Worm (Caenorhabditis elegans): ENCODE data around the gene Y73F4A.3.

Gene Y73F4A.3

DNA sequence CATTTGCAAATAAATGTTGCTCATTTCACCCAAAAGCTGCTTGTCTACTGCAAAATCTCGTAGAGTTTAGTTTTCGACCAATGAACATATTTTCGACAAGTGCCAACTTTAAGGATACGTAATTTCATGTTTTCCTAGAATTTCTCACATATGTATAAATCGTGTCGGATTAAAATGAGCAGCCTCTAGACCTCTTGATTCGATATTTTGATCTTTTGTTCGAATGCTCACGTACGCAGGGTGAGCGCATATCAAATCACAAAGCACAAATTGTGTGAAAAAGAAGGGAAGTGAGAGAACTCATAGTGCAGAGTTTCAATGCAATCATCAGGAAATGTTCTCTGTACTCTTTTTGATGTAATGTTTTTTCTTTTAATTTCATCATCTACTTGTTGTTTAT, 23.2 kb upstream of the Y73F4A.3 start:
- TF ChIP-seq fos-1 (tag; optimal IDR thresholded peaks at IDR 0.05): peak; percentile 10
- TF ChIP-seq nhr-21 (tag; optimal IDR thresholded peaks at IDR 0.05): peak; percentile 48
- TF ChIP-seq sma-3 (GFP tag; optimal IDR thresholded peaks at IDR 0.05): no peak
- peak in 1 of 2 experiments; percentile 36 for TF ChIP-seq lsy-2 (tag; optimal IDR thresholded peaks at IDR 0.05)
- no peak for TF ChIP-seq dmd-4 (tag; optimal IDR thresholded peaks at IDR 0.05)
- peak; percentile 49 for TF ChIP-seq nhr-129 (tag; optimal IDR thresholded peaks at IDR 0.05)
- peak; percentile 61 for TF ChIP-seq sma-9 (GFP tag; optimal IDR thresholded peaks at IDR 0.05)
- TF ChIP-seq sma-9 (tag; optimal IDR thresholded peaks at IDR 0.05): no peak
- TF ChIP-seq crh-2 (tag; optimal IDR thresholded peaks at IDR 0.05): peak; percentile 54
- no peak for TF ChIP-seq zag-1 (tag; optimal IDR thresholded peaks at IDR 0.05)
- TF ChIP-seq F13H6.1 (tag; optimal IDR thresholded peaks at IDR 0.05): peak; percentile 31

DNA sequence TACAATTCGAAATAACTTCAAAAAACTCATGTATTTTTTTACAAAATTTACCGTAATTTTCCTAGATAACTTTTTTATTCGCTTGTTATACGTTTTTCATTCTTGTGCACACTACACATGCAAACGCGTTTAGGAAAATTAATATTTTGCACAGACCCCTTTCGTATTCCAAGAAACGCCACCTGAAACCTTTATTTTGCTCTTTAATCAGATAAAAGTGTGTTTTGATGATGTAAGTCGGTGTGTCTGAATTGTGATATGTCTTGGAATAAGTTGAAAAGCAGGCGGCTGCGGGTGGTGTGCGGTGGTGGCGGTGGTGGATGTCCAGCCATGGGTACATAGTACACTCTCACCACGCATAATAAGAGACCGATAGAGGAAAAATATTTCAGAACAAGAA, 13.1 kb upstream of the Y73F4A.3 start:
- TF ChIP-seq ama-1 (optimal IDR thresholded peaks at IDR 0.05): no peak
- peak; percentile 1 for TF ChIP-seq nhr-21 (tag; optimal IDR thresholded peaks at IDR 0.05)
- peak; percentile 3 for TF ChIP-seq sma-9 (GFP tag; optimal IDR thresholded peaks at IDR 0.05)
- TF ChIP-seq sma-9 (tag; optimal IDR thresholded peaks at IDR 0.05): no peak

DNA sequence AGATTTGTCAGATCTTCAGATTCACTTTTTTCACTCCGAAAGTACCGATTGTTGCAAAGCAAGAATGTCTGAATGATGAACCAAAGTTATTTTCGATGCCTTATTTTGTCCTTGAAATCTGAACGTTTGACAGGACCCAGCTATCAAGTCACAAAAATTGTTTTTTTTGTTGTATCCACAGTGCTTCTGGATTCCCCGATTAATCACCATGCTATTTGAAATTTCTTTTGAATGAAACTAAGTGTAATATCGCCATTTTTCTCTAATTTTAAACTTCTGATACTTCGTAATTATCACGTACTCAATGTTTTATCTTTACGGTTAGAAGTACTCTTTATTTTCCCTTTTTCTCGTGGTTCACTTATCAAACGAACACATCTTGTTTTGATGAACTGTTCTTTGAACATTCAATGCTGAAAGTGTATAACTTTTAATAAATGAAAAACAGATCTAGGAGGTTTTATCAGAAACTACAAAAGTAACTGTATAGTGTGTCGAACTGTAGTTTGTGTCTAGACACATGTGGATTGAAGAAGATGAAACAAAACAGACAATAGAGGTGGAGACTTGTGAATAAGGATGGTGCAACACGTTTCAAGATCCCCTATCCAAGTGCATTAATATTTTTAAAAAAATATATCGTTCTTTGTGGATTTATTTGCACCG, 11.3 kb upstream of the Y73F4A.3 start:
- no peak for TF ChIP-seq lin-13 (GFP tag; optimal IDR thresholded peaks at IDR 0.05)
- peak; percentile 74 for TF ChIP-seq blmp-1 (tag; optimal IDR thresholded peaks at IDR 0.05; ENCODE audit: insufficient read depth)
- no peak for TF ChIP-seq aly-2 (tag; optimal IDR thresholded peaks at IDR 0.05)
- TF ChIP-seq unc-62 (GFP tag; optimal IDR thresholded peaks at IDR 0.05): no peak
- no peak for TF ChIP-seq lin-11 (tag; optimal IDR thresholded peaks at IDR 0.05)
- TF ChIP-seq sma-9 (GFP tag; optimal IDR thresholded peaks at IDR 0.05): peak; percentile 34
- TF ChIP-seq sma-9 (tag; optimal IDR thresholded peaks at IDR 0.05): no peak
- TF ChIP-seq skn-1 (tag; optimal IDR thresholded peaks at IDR 0.05): no peak
- no peak for TF ChIP-seq egl-27 (tag; optimal IDR thresholded peaks at IDR 0.05)
- TF ChIP-seq nhr-25 (tag; optimal IDR thresholded peaks at IDR 0.05): peak; percentile 38

ce11 chrIV:9051036-9051435, 10.7 kb upstream of the Y73F4A.3 start:
- TF ChIP-seq lin-13 (GFP tag; optimal IDR thresholded peaks at IDR 0.05): no peak
- TF ChIP-seq nhr-25 (tag; optimal IDR thresholded peaks at IDR 0.05): peak; percentile 30

ce11 chrIV:9045252-9045651, 5.0 kb upstream of the Y73F4A.3 start, which contains the start of gene Y73F4A.1:
Gene Y73F4A.1 (minus strand): TSS chrIV:9045352.
- no peak for TF ChIP-seq R02D3.7 (tag; optimal IDR thresholded peaks at IDR 0.05)
- TF ChIP-seq snpc-4 (tag; optimal IDR thresholded peaks at IDR 0.05): no peak
- no peak for TF ChIP-seq nhr-21 (tag; optimal IDR thresholded peaks at IDR 0.05)
- no peak for TF ChIP-seq peb-1 (tag; optimal IDR thresholded peaks at IDR 0.05)
- no peak for TF ChIP-seq ceh-82 (tag; optimal IDR thresholded peaks at IDR 0.05)
- no peak for TF ChIP-seq nhr-10 (tag; optimal IDR thresholded peaks at IDR 0.05)
- TF ChIP-seq nhr-6 (tag; optimal IDR thresholded peaks at IDR 0.05): no peak
- no peak for TF ChIP-seq dmd-4 (tag; optimal IDR thresholded peaks at IDR 0.05)
- TF ChIP-seq ztf-4 (tag; optimal IDR thresholded peaks at IDR 0.05): no peak
- no peak for TF ChIP-seq ama-1 (optimal IDR thresholded peaks at IDR 0.05)
- TF ChIP-seq lin-11 (tag; optimal IDR thresholded peaks at IDR 0.05): no peak
- TF ChIP-seq lin-39 (tag; optimal IDR thresholded peaks at IDR 0.05): no peak
- TF ChIP-seq Y55F3AM.14 (GFP tag; optimal IDR thresholded peaks at IDR 0.05): no peak
- no peak for TF ChIP-seq nhr-12 (tag; optimal IDR thresholded peaks at IDR 0.05)
- no peak for TF ChIP-seq mdl-1 (tag; optimal IDR thresholded peaks at IDR 0.05)
- no peak for TF ChIP-seq nhr-129 (tag; optimal IDR thresholded peaks at IDR 0.05)
- TF ChIP-seq elt-3 (tag; optimal IDR thresholded peaks at IDR 0.05): no peak
- no peak for TF ChIP-seq sma-9 (GFP tag; optimal IDR thresholded peaks at IDR 0.05)
- no peak for TF ChIP-seq sma-9 (tag; optimal IDR thresholded peaks at IDR 0.05)
- TF ChIP-seq lin-13 (GFP tag; optimal IDR thresholded peaks at IDR 0.05): no peak

DNA sequence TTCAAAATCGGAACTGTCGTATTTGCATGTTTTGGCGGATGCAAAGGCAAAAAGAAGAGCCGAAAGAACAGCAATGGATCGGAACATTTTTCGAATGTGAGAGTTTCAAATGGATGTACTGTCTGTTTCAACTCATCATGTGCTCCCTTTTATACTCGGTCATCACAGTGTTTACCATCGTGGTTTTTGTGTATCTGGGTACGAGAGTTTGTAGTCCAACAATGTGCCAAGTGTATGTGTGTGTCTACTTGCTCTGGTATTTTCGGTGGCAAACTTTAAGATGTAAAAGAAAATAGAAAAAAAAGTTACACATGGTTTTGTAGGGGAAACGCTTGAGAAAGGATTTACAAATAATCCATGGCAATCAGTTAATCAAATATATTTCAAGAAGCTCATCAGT, 2.9 kb upstream of the Y73F4A.3 start, which contains the start of gene Y73F4A.2:
Y73F4A.2 (minus strand) TSS at position 124 of the 400 bp plus-strand sequence.
- TF ChIP-seq nhr-6 (tag; optimal IDR thresholded peaks at IDR 0.05): no peak
- TF ChIP-seq egl-27 (tag; optimal IDR thresholded peaks at IDR 0.05): no peak
- TF ChIP-seq nhr-129 (tag; optimal IDR thresholded peaks at IDR 0.05): peak; percentile 23
- no peak for TF ChIP-seq lin-39 (tag; optimal IDR thresholded peaks at IDR 0.05)
- TF ChIP-seq elt-3 (tag; optimal IDR thresholded peaks at IDR 0.05): no peak
- TF ChIP-seq F13H6.1 (tag; optimal IDR thresholded peaks at IDR 0.05): peak; percentile 17
- TF ChIP-seq nhr-10 (tag; optimal IDR thresholded peaks at IDR 0.05): no peak
- TF ChIP-seq skn-1 (tag; optimal IDR thresholded peaks at IDR 0.05): no peak
- TF ChIP-seq sem-4 (tag; optimal IDR thresholded peaks at IDR 0.05): no peak
